Worm (Caenorhabditis elegans): Measurements from ENCODE around the gene B0563.18.

ce11 chrX:9210086-9210485, 37.7 kb downstream of the B0563.18 start:
- TF ChIP-seq aha-1 (tag; optimal IDR thresholded peaks at IDR 0.05), result no peak
- no peak for TF ChIP-seq lin-13 (GFP tag; optimal IDR thresholded peaks at IDR 0.05)
- TF ChIP-seq elt-2 (tag; optimal IDR thresholded peaks at IDR 0.05), result peak; percentile 45
- no peak for TF ChIP-seq unc-86 (tag; optimal IDR thresholded peaks at IDR 0.05)
- TF ChIP-seq pqm-1 (tag; optimal IDR thresholded peaks at IDR 0.05), result no peak
- no peak for TF ChIP-seq elt-3 (tag; optimal IDR thresholded peaks at IDR 0.05)
- TF ChIP-seq snu-23 (GFP tag; optimal IDR thresholded peaks at IDR 0.05), result no peak
- no peak for TF ChIP-seq ceh-8 (GFP tag; optimal IDR thresholded peaks at IDR 0.05)
- no peak for TF ChIP-seq nhr-237 (tag; optimal IDR thresholded peaks at IDR 0.05)
- TF ChIP-seq nhr-28 (tag; optimal IDR thresholded peaks at IDR 0.05), result no peak
- TF ChIP-seq nhr-77 (tag; optimal IDR thresholded peaks at IDR 0.05), result no peak
- no peak for TF ChIP-seq mep-1 (tag; optimal IDR thresholded peaks at IDR 0.05)
- TF ChIP-seq nhr-11 (tag; optimal IDR thresholded peaks at IDR 0.05), result no peak

Measured in whole organism, L1 larva.